Worm (Caenorhabditis elegans) whole organism, L3 larva: ENCODE data around the gene ubl-1.
A peak's percentile ranks its signal among the peaks of the same experiment; 100 is the strongest.

Experiments used
- R02D3.7 ChIP-seq: fragments of 150-350 bp; optimal IDR thresholded peaks from 2 replicates; lab custom pipeline; 2014; ENCODE audit warnings: missing biosample characterization, missing genetic modification characterization
- aly-2 ChIP-seq: fragments of 150-350 bp; optimal IDR thresholded peaks from 2 replicates; lab custom pipeline; 2014; ENCODE audit warnings: missing biosample characterization, missing genetic modification characterization
- ama-1 ChIP-seq: fragments of 150-350 bp; optimal IDR thresholded peaks from 2 replicates; lab custom pipeline; 2018
- ceh-28 ChIP-seq: fragments of 150-350 bp; optimal IDR thresholded peaks from 2 replicates; lab custom pipeline; 2014; ENCODE audit warnings: missing biosample characterization, missing genetic modification reagents, missing genetic modification characterization
- ceh-9 ChIP-seq: sonication (generic microtip); optimal IDR thresholded peaks from 2 replicates; lab custom pipeline; 2018; ENCODE audit warnings: missing biosample characterization, missing genetic modification characterization
- daf-12 ChIP-seq: fragments of 150-350 bp; optimal IDR thresholded peaks from 2 replicates; lab custom pipeline; 2014; ENCODE audit warnings: missing biosample characterization, missing genetic modification reagents, missing genetic modification characterization
- egl-27 ChIP-seq: sonication (generic microtip); optimal IDR thresholded peaks from 4 replicates; lab custom pipeline; 2017; ENCODE audit warnings: missing biosample characterization, missing genetic modification reagents, missing genetic modification characterization
- egl-5 ChIP-seq: fragments of 150-350 bp; optimal IDR thresholded peaks from 2 replicates; lab custom pipeline; 2017; ENCODE audit warnings: missing biosample characterization, missing genetic modification reagents, missing genetic modification characterization, inconsistent platforms
- elt-1 ChIP-seq: fragments of 150-350 bp; optimal IDR thresholded peaks from 2 replicates; lab custom pipeline; 2014; ENCODE audit warnings: missing biosample characterization, missing genetic modification characterization
- elt-2 ChIP-seq: sonication (generic microtip); optimal IDR thresholded peaks from 2 replicates; lab custom pipeline; 2016; ENCODE audit warnings: missing genetic modification reagents, mild to moderate bottlenecking, missing genetic modification characterization, missing compliant biosample characterization
- fkh-10 ChIP-seq: sonication (generic microtip); optimal IDR thresholded peaks from 2 replicates; lab custom pipeline; 2017; ENCODE audit warnings: missing biosample characterization, missing genetic modification reagents, missing genetic modification characterization
- fos-1 ChIP-seq: fragments of 150-350 bp; optimal IDR thresholded peaks from 2 replicates; lab custom pipeline; 2014; ENCODE audit warnings: missing biosample characterization, missing genetic modification characterization
- hmg-11 ChIP-seq: sonication (generic microtip); optimal IDR thresholded peaks from 2 replicates; lab custom pipeline; 2016; ENCODE audit warnings: missing genetic modification characterization, missing compliant biosample characterization
- jun-1 ChIP-seq: fragments of 150-350 bp; optimal IDR thresholded peaks from 2 replicates; lab custom pipeline; 2014; ENCODE audit warnings: missing biosample characterization, missing genetic modification reagents, missing genetic modification characterization
- lin-15B ChIP-seq: fragments of 150-350 bp; optimal IDR thresholded peaks from 2 replicates; lab custom pipeline; 2014; ENCODE audit warnings: missing biosample characterization, missing genetic modification characterization
- lin-39 ChIP-seq: fragments of 150-350 bp; optimal IDR thresholded peaks from 2 replicates; lab custom pipeline; 2018; ENCODE audit warnings: missing biosample characterization, missing genetic modification reagents, missing genetic modification characterization
- lsy-12 ChIP-seq: sonication (generic microtip); optimal IDR thresholded peaks from 2 replicates; lab custom pipeline; 2016; ENCODE audit warnings: mild to moderate bottlenecking, missing genetic modification characterization, missing compliant biosample characterization
- mdl-1 ChIP-seq: fragments of 150-350 bp; optimal IDR thresholded peaks from 2 replicates; lab custom pipeline; 2014; ENCODE audit warnings: missing biosample characterization, missing genetic modification characterization
- nfya-1 ChIP-seq: sonication (generic microtip); optimal IDR thresholded peaks from 2 replicates; lab custom pipeline; 2017; ENCODE audit warnings: missing genetic modification characterization, mild to moderate bottlenecking, missing compliant biosample characterization, antibody characterized with exemption, moderate library complexity; ENCODE audit not compliant: insufficient read depth
- nhr-12 ChIP-seq: fragments of 150-350 bp; optimal IDR thresholded peaks from 2 replicates; lab custom pipeline; 2014; ENCODE audit warnings: missing biosample characterization, missing genetic modification characterization
- nhr-23 ChIP-seq: fragments of 150-350 bp; optimal IDR thresholded peaks from 2 replicates; lab custom pipeline; 2014; ENCODE audit warnings: missing biosample characterization, missing genetic modification reagents, missing genetic modification characterization
- nhr-237 ChIP-seq: fragments of 150-350 bp; optimal IDR thresholded peaks from 2 replicates; lab custom pipeline; 2014; ENCODE audit warnings: missing biosample characterization, missing genetic modification characterization
- nhr-25 ChIP-seq: sonication (generic microtip); optimal IDR thresholded peaks from 2 replicates; lab custom pipeline; 2017; ENCODE audit warnings: missing biosample characterization, missing genetic modification characterization
- nhr-28 ChIP-seq: fragments of 150-350 bp; optimal IDR thresholded peaks from 2 replicates; lab custom pipeline; 2014; ENCODE audit warnings: missing biosample characterization, missing genetic modification characterization
- nhr-43 ChIP-seq: sonication (generic microtip); optimal IDR thresholded peaks from 2 replicates; lab custom pipeline; 2016; ENCODE audit warnings: mild to moderate bottlenecking, missing genetic modification characterization, missing compliant biosample characterization; ENCODE audit not compliant: poor library complexity, severe bottlenecking
- pha-4 ChIP-seq: fragments of 150-350 bp; optimal IDR thresholded peaks from 2 replicates; lab custom pipeline; 2014; ENCODE audit warnings: missing biosample characterization, missing genetic modification reagents, missing genetic modification characterization
- pqm-1 ChIP-seq: fragments of 150-350 bp; optimal IDR thresholded peaks from 2 replicates; lab custom pipeline; 2017; ENCODE audit warnings: missing biosample characterization, missing genetic modification characterization, inconsistent platforms
- sea-2 ChIP-seq: fragments of 150-350 bp; sonication (generic microtip); optimal IDR thresholded peaks from 4 replicates; lab custom pipeline; 2014; ENCODE audit warnings: missing biosample characterization, missing genetic modification reagents, missing genetic modification characterization
- snpc-4 ChIP-seq: fragments of 150-350 bp; optimal IDR thresholded peaks from 2 replicates; lab custom pipeline; 2014; ENCODE audit warnings: missing biosample characterization, missing genetic modification characterization
- tbx-2 ChIP-seq: sonication (generic microtip); optimal IDR thresholded peaks from 2 replicates; lab custom pipeline; 2016; ENCODE audit warnings: mild to moderate bottlenecking, missing genetic modification characterization, missing compliant biosample characterization
- unc-39 ChIP-seq: sonication (generic microtip); optimal IDR thresholded peaks from 4 replicates; lab custom pipeline; 2017; ENCODE audit warnings: missing biosample characterization, missing genetic modification characterization
- unc-62 ChIP-seq: fragments of 150-350 bp; sonication (generic microtip); optimal IDR thresholded peaks from 4 replicates; lab custom pipeline; 2014; ENCODE audit warnings: missing biosample characterization, missing genetic modification reagents, missing genetic modification characterization
- ztf-4 ChIP-seq: fragments of 150-350 bp; optimal IDR thresholded peaks from 2 replicates; lab custom pipeline; 2014; ENCODE audit warnings: missing biosample characterization, missing genetic modification characterization

The ubl-1 gene

DNA sequence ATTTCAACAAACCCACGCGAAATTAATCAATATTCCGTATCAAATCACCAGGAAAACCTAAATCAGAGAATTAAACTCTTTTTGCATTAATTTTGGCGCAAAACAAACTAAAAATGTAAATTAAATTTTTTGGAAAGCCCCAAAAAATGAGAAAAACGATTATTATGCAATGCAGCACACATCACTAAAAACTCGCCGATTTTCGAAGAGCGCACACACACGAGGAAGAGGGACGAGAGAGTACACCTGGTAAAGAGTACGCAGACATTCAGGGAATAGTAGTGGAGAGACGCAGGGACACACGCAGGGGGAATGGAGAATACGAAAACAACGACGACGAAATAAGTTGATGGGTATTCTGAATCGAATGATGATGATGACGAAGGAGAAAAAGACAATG lies 32.1 kb upstream of the ubl-1 start (continued):
- TF ChIP-seq nhr-28 (tag; lab: Kevin White, UChicago) (no peak), daf-12 (tag; lab: Kevin White, UChicago) (no peak), tbx-2 (tag; lab: Kevin White, UChicago) (no peak), ceh-28 (tag; lab: Kevin White, UChicago) (no peak)

DNA sequence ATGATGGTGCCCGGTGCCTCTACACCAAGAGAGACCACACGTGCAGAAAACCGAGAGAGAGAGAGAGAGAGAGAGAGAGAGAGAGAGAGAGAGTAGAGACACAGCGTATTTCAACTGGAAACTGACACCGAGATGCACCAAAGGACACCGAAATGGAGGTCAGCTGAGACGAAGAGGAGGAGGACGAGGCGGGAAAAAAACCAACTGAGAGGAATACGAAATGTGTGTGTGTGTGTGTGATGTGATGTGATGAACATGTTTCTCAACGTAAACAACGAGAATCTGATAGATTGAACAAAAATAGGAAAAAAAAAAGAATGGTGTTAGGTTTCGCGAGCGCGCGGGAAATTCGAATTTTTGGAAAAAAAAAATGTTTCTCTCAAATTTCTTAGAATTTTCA lies 30.8 kb upstream of the ubl-1 start:
- TF ChIP-seq ceh-28 (tag; lab: Kevin White, UChicago) (no peak), unc-39 (tag; lab: Kevin White, UChicago) (no peak), nhr-12 (tag; lab: Kevin White, UChicago) (no peak), pha-4 (tag; lab: Kevin White, UChicago) (peak; percentile 64), nhr-28 (tag; lab: Kevin White, UChicago) (no peak), aly-2 (tag; lab: Kevin White, UChicago) (no peak), mdl-1 (tag; lab: Kevin White, UChicago) (peak; percentile 43), tbx-2 (tag; lab: Kevin White, UChicago) (peak; percentile 1), R02D3.7 (tag; lab: Kevin White, UChicago) (no peak), lin-15B (peak; percentile 60), ama-1 (lab: Kevin White, UChicago) (no peak), jun-1 (tag; lab: Kevin White, UChicago) (peak; percentile 0), lin-39 (tag; lab: Kevin White, UChicago) (peak; percentile 86), fos-1 (tag; lab: Kevin White, UChicago) (no peak), fkh-10 (GFP tag; lab: Kevin White, UChicago) (no peak), nfya-1 (peak; percentile 73), nhr-237 (no peak), nhr-23 (tag; lab: Kevin White, UChicago) (peak; percentile 4), egl-5 (tag; lab: Kevin White, UChicago) (no peak), hmg-11 (tag; lab: Kevin White, UChicago) (peak; percentile 61), ceh-9 (no peak), nhr-25 (peak; percentile 54), nhr-43 (tag; lab: Kevin White, UChicago) (no peak), elt-2 (tag; lab: Kevin White, UChicago) (peak; percentile 38), elt-1 (tag; lab: Kevin White, UChicago) (peak; percentile 22), ztf-4 (tag; lab: Kevin White, UChicago) (no peak), snpc-4 (no peak), sea-2 (GFP tag; lab: Kevin White, UChicago) (no peak), lsy-12 (tag; lab: Kevin White, UChicago) (no peak), egl-27 (tag; lab: Kevin White, UChicago) (no peak)

DNA sequence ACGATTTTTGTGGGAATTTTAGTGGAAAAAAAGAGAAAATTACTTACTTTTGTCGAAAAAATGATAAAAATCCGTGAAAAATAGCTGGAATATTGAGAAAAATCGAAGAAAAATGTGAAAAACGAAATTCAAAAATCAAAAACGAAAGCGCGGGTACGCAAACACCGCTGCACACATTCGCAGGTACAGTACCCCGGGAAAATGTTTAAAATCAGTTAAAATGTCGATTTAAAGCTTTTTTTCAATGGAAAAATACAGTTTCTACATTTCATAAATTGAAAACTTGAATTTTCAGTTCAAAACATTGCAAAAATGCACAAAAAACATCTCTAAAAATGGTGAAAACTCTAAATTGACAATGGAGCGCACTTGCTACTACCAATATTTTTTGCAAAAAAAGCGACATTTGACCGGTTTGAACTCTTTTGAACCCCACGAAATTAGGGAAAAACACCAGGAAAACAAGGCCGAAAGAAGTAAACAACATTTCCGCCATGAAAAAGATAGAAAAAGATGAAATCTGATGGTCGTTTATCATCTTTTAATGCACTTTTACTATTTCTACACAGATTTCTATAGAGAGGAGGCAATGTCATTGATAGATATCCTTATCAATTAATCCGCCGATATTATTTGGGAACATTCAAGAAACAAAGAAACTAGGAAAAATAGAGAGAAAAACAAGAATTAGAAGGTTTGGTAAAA lies 27.2 kb upstream of the ubl-1 start, which contains the start of gene daf-2:
Gene daf-2, minus strand, starts transcription at position 112 of the 705 bp plus-strand sequence.
- TF ChIP-seq egl-27 (tag; lab: Kevin White, UChicago) (no peak), aly-2 (tag; lab: Kevin White, UChicago) (no peak), unc-62 (no peak), R02D3.7 (tag; lab: Kevin White, UChicago) (no peak), nhr-28 (tag; lab: Kevin White, UChicago) (no peak)

DNA sequence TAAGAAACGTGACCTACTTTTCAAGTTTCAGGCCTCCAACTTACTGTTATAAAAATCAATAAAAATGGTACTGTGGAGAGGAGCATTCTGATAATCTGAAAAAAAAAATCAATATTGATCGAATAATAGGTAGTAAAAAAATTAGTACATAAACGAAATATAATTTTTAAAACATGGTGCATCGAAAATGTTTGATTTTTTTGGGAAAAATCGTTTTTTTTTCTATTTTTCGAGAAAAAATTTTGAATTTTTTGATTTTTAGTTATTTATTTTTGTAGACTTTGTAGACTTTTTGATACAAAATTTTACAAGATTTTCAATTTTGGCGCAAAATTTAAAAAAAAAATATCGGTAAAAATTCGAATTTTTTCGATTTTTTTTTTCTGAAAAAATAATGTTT lies 21.1 kb upstream of the ubl-1 start, which contains the start of gene cutl-25:
Gene cutl-25, minus strand, starts transcription at position 101 of the 400 bp plus-strand sequence.
- no peak for TF ChIP-seq snpc-4
- TF ChIP-seq R02D3.7 (tag; lab: Kevin White, UChicago), result no peak
- TF ChIP-seq daf-12 (tag; lab: Kevin White, UChicago), result no peak
- no peak for TF ChIP-seq ztf-4 (tag; lab: Kevin White, UChicago)
- TF ChIP-seq, all 47 proteins: peak for 0

DNA sequence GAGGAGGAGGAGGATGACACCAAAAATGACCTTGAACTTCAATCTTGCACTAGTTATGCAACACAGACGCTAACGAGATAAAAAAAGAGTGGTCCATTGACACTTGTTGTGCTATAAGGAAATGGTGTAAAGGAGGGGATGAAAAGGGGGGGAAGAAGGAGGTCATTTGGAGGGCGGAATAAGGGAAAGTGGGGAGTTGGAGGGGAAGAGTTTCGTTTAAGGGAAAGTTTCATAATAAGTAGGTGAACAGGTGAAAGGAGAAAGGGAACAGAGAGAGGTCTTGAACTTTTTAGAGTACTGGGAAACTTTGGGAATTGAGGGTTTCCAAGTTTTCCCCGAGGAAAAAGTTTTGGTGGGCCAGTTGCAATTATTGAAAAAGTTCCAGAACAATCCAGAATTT lies 20.2 kb upstream of the ubl-1 start:
- no peak for TF ChIP-seq nhr-237
- no peak for TF ChIP-seq pqm-1 (tag; lab: Kevin White, UChicago)
- TF ChIP-seq fos-1 (tag; lab: Kevin White, UChicago), result no peak
- TF ChIP-seq lin-15B, result no peak
